In genomic region chrX:19353442-19354204, dm6 we compare ENCODE assay signal across 2 fruit fly cellular contexts.
TF ChIP-seq lines count a peak whose summit lies in the region.

No protein-coding gene starts in this region.

TF ChIP-seq in whole organism, embryonic, 481 proteins besides CTCF, POLR2A, EP300 and RAD21 (continued from another document):
- TF ChIP-seq CG4360 (GFP tag; IDR thresholded peaks at IDR 0.05; lab: Robert Waterston, UW) = peak; percentile 86
- TF ChIP-seq CG6791 (GFP tag; IDR thresholded peaks at IDR 0.05; lab: Robert Waterston, UW; ENCODE audit: partially characterized antibody) = no peak
- peak; percentile 97 for TF ChIP-seq kni (GFP tag; optimal IDR thresholded peaks at IDR 0.05; lab: Kevin White, UChicago)
- no peak for TF ChIP-seq disco-r (GFP tag; optimal IDR thresholded peaks at IDR 0.05; lab: Kevin White, UChicago)
- peak; percentile 15 for TF ChIP-seq CG7745 (tag; optimal IDR thresholded peaks at IDR 0.05; lab: Kevin White, UChicago)
- TF ChIP-seq slbo (GFP tag; IDR thresholded peaks at IDR 0.05; lab: Robert Waterston, UW) = no peak
- peak; percentile 17 for TF ChIP-seq nom (GFP tag; optimal IDR thresholded peaks at IDR 0.05; lab: Kevin White, UChicago)
- TF ChIP-seq yki (optimal IDR thresholded peaks at IDR 0.05; lab: Kevin White, UChicago) = peak; percentile 12
- no peak for TF ChIP-seq CG13775 (GFP tag; optimal IDR thresholded peaks at IDR 0.05; lab: Kevin White, UChicago)
- 0 out of 2 replicates have a peak, but pooled peaks have one; percentile 8 for TF ChIP-seq chm (GFP tag; IDR thresholded peaks at IDR 0.05; lab: Robert Waterston, UW)
- TF ChIP-seq CG9932 (GFP tag; IDR thresholded peaks at IDR 0.05; lab: Robert Waterston, UW) = no peak
- 0 out of 2 replicates have a peak, but pooled peaks have one; percentile 6 for TF ChIP-seq CG11696 (GFP tag; IDR thresholded peaks at IDR 0.05; lab: Robert Waterston, UW)
- no peak for TF ChIP-seq CG5245 (GFP tag; optimal IDR thresholded peaks at IDR 0.05; lab: Kevin White, UChicago)
- TF ChIP-seq trh (GFP tag; optimal IDR thresholded peaks at IDR 0.05; lab: Kevin White, UChicago) = no peak
- TF ChIP-seq CG9817 (tag; optimal IDR thresholded peaks at IDR 0.05; lab: Kevin White, UChicago) = no peak
- TF ChIP-seq CG14965 (GFP tag; optimal IDR thresholded peaks at IDR 0.05; lab: Kevin White, UChicago; ENCODE audit: borderline replicate concordance) = no peak
- no peak for TF ChIP-seq row (GFP tag; IDR thresholded peaks at IDR 0.05; lab: Robert Waterston, UW)
- peak; percentile 27 for TF ChIP-seq Med (GFP tag; lab: Kevin White, UChicago)
- TF ChIP-seq CG33557 (GFP tag; optimal IDR thresholded peaks at IDR 0.05; lab: Kevin White, UChicago) = peak; percentile 30
- no peak for TF ChIP-seq Spps (tag; optimal IDR thresholded peaks at IDR 0.05; lab: Kevin White, UChicago)
- TF ChIP-seq z (GFP tag; IDR thresholded peaks at IDR 0.05; lab: Robert Waterston, UW) = peak; percentile 5; the same call in 1 of the 3 replicates
- TF ChIP-seq CoRest (tag; optimal IDR thresholded peaks at IDR 0.05; lab: Kevin White, UChicago) = no peak
- TF ChIP-seq Trl (optimal IDR thresholded peaks at IDR 0.05; lab: Kevin White, UChicago) = peak; percentile 66 to 83
- TF ChIP-seq Trl (GFP tag; optimal IDR thresholded peaks at IDR 0.05; lab: Kevin White, UChicago) = no peak
- TF ChIP-seq Jarid2 (GFP tag; optimal IDR thresholded peaks at IDR 0.05; lab: Kevin White, UChicago) = peak; percentile 39
- TF ChIP-seq da (GFP tag; optimal IDR thresholded peaks at IDR 0.05; lab: Kevin White, UChicago) = no peak
- peak in 1 of 2 experiments; percentile 43 for TF ChIP-seq Hr78 (GFP tag; optimal IDR thresholded peaks at IDR 0.05; lab: Kevin White, UChicago)
- no peak for TF ChIP-seq Drgx (GFP tag; IDR thresholded peaks at IDR 0.05; lab: Robert Waterston, UW)
- no peak for TF ChIP-seq dati (GFP tag; IDR thresholded peaks at IDR 0.05; lab: Robert Waterston, UW)
- no peak for TF ChIP-seq hb (GFP tag; IDR thresholded peaks at IDR 0.05; lab: Robert Waterston, UW; ENCODE audit: partially characterized antibody)
- TF ChIP-seq tll (GFP tag; optimal IDR thresholded peaks at IDR 0.05; lab: Kevin White, UChicago) = peak in 1 of 2 experiments; percentile 59
TF ChIP-seq in whole organism, embryonic: peak in this region for 23.

TF ChIP-seq in whole organism, prepupa, 60 proteins besides CTCF, POLR2A, EP300 and RAD21 (continued from another document):
- TF ChIP-seq Met (GFP tag; optimal IDR thresholded peaks at IDR 0.05; lab: Kevin White, UChicago) = no peak
- no peak for TF ChIP-seq Hr39 (GFP tag; optimal IDR thresholded peaks at IDR 0.05; lab: Kevin White, UChicago)
- no peak for TF ChIP-seq CG8632 (GFP tag; optimal IDR thresholded peaks at IDR 0.05; lab: Kevin White, UChicago)
- TF ChIP-seq Smox (GFP tag; optimal IDR thresholded peaks at IDR 0.05; lab: Kevin White, UChicago) = no peak
- no peak for TF ChIP-seq CG16779 (tag; optimal IDR thresholded peaks at IDR 0.05; lab: Kevin White, UChicago)
- TF ChIP-seq acj6 (GFP tag; optimal IDR thresholded peaks at IDR 0.05; lab: Kevin White, UChicago) = no peak
- no peak for TF ChIP-seq CG9139 (GFP tag; optimal IDR thresholded peaks at IDR 0.05; lab: Kevin White, UChicago)
- peak; percentile 46 for TF ChIP-seq Lpt (GFP tag; optimal IDR thresholded peaks at IDR 0.05; lab: Kevin White, UChicago)
- no peak for TF ChIP-seq CG6808 (GFP tag; optimal IDR thresholded peaks at IDR 0.05; lab: Kevin White, UChicago)
- TF ChIP-seq CG8319 (GFP tag; optimal IDR thresholded peaks at IDR 0.05; lab: Kevin White, UChicago) = no peak
- TF ChIP-seq dsx (GFP tag; optimal IDR thresholded peaks at IDR 0.05; lab: Kevin White, UChicago; ENCODE audit: poor library complexity, severe bottlenecking) = no peak
- TF ChIP-seq net (GFP tag; optimal IDR thresholded peaks at IDR 0.05; lab: Kevin White, UChicago) = no peak
- TF ChIP-seq CG7368 (GFP tag; optimal IDR thresholded peaks at IDR 0.05; lab: Kevin White, UChicago) = no peak
- TF ChIP-seq CG32006 (GFP tag; optimal IDR thresholded peaks at IDR 0.05; lab: Kevin White, UChicago) = no peak
- no peak for TF ChIP-seq CG11902 (GFP tag; optimal IDR thresholded peaks at IDR 0.05; lab: Kevin White, UChicago)
- TF ChIP-seq Blimp-1 (GFP tag; optimal IDR thresholded peaks at IDR 0.05; lab: Kevin White, UChicago) = no peak
- peak; percentile 56 for TF ChIP-seq fkh (GFP tag; optimal IDR thresholded peaks at IDR 0.05; lab: Kevin White, UChicago)
- TF ChIP-seq Ets21C (GFP tag; optimal IDR thresholded peaks at IDR 0.05; lab: Kevin White, UChicago) = no peak
- TF ChIP-seq CG6854 (GFP tag; optimal IDR thresholded peaks at IDR 0.05; lab: Kevin White, UChicago) = no peak
- TF ChIP-seq CG6792 (GFP tag; optimal IDR thresholded peaks at IDR 0.05; lab: Kevin White, UChicago) = no peak
- TF ChIP-seq CG11294 (GFP tag; IDR thresholded peaks at IDR 0.05; lab: Robert Waterston, UW) = no peak
TF ChIP-seq in whole organism, prepupa: peak in this region for 6.
